Worm (Caenorhabditis elegans): ENCODE data around the gene F48E8.2.

F48E8.2 gene

ce11 chrIII:5486345-5486744, 22.2 kb downstream of the F48E8.2 start:
- no peak for TF ChIP-seq K11D2.4 (GFP tag; IDR thresholded peaks at IDR 0.05)
- TF ChIP-seq ceh-40 (GFP tag; IDR thresholded peaks at IDR 0.05): no peak
- no peak for TF ChIP-seq ets-4 (GFP tag; optimal IDR thresholded peaks at IDR 0.05)
- TF ChIP-seq zim-3 (tag; optimal IDR thresholded peaks at IDR 0.05): no peak
- TF ChIP-seq nhr-179 (tag; optimal IDR thresholded peaks at IDR 0.05): no peak
- TF ChIP-seq aptf-2 (GFP tag; conservative IDR thresholded peaks at IDR 0.05): no peak
- no peak for TF ChIP-seq madf-6 (GFP tag; IDR thresholded peaks at IDR 0.05)
- TF ChIP-seq Y53F4B.3 (GFP tag; IDR thresholded peaks at IDR 0.05): no peak
- no peak for TF ChIP-seq unc-130 (GFP tag; optimal IDR thresholded peaks at IDR 0.05)
- no peak for TF ChIP-seq D2030.7 (GFP tag; IDR thresholded peaks at IDR 0.05)
- TF ChIP-seq ztf-25 (GFP tag; IDR thresholded peaks at IDR 0.05): no peak
- no peak for TF ChIP-seq T26A5.8 (tag; optimal IDR thresholded peaks at IDR 0.05)
- TF ChIP-seq F57C9.4 (tag; optimal IDR thresholded peaks at IDR 0.05): no peak
- no peak for TF ChIP-seq T07F8.4 (tag; optimal IDR thresholded peaks at IDR 0.05)
- TF ChIP-seq ceh-100 (GFP tag; IDR thresholded peaks at IDR 0.05): no peak
- TF ChIP-seq ceh-91 (GFP tag; IDR thresholded peaks at IDR 0.05): no peak
- TF ChIP-seq attf-3 (GFP tag; conservative IDR thresholded peaks at IDR 0.05): no peak
- TF ChIP-seq nfya-1 (tag; optimal IDR thresholded peaks at IDR 0.05; ENCODE audit: borderline replicate concordance, insufficient read depth): no peak
- TF ChIP-seq let-526 (GFP tag; IDR thresholded peaks at IDR 0.05): no peak

- TF ChIP-seq F37B4.10 (GFP tag; IDR thresholded peaks at IDR 0.05) (no peak), nhr-179 (tag; optimal IDR thresholded peaks at IDR 0.05) (no peak), dox-1 (GFP tag; IDR thresholded peaks at IDR 0.05) (no peak), ztf-26 (tag; optimal IDR thresholded peaks at IDR 0.05) (no peak), snpc-1.3 (tag; optimal IDR thresholded peaks at IDR 0.05; ENCODE audit: insufficient read depth) (no peak), B0336.3 (GFP tag; IDR thresholded peaks at IDR 0.05) (no peak), nhr-120 (GFP tag; IDR thresholded peaks at IDR 0.05) (no peak), K12H6.12 (tag; optimal IDR thresholded peaks at IDR 0.05) (no peak), ceh-79 (tag; optimal IDR thresholded peaks at IDR 0.05) (no peak), ZK185.1 (tag; optimal IDR thresholded peaks at IDR 0.05; ENCODE audit: poor library complexity, severe bottlenecking) (no peak), Y79H2A.3 (GFP tag; conservative IDR thresholded peaks at IDR 0.05) (no peak), hsf-1 (GFP tag; IDR thresholded peaks at IDR 0.05) (no peak)
These were observed 23.0 kb downstream of the F48E8.2 start, which contains the start of gene osg-1 for ce11 chrIII:5487087-5487603. TSS of gene osg-1 (plus strand) at chrIII:5487553.

ce11 chrIII:5495168-5495567, 31.0 kb downstream of the F48E8.2 start, which contains the start of gene R02F2.8:
TSS of gene R02F2.8 (minus strand) at chrIII:5495268.
- TF ChIP-seq nfya-1 (tag; optimal IDR thresholded peaks at IDR 0.05; ENCODE audit: borderline replicate concordance, insufficient read depth): no peak
- TF ChIP-seq madf-8 (GFP tag; conservative IDR thresholded peaks at IDR 0.05): no peak
- no peak for TF ChIP-seq egrh-3 (GFP tag; IDR thresholded peaks at IDR 0.05)
- TF ChIP-seq ceh-58 (GFP tag; IDR thresholded peaks at IDR 0.05): no peak
- no peak for TF ChIP-seq let-607 (tag; optimal IDR thresholded peaks at IDR 0.05)
- no peak for TF ChIP-seq tbx-9 (tag; optimal IDR thresholded peaks at IDR 0.05; ENCODE audit: borderline replicate concordance)
- TF ChIP-seq ceh-91 (GFP tag; IDR thresholded peaks at IDR 0.05): no peak

ce11 chrIII:5498973-5499372, 34.8 kb downstream of the F48E8.2 start, which contains the start of gene R02F2.9:
TSS of gene R02F2.9 (plus strand) at chrIII:5499190.
- TF ChIP-seq attf-3 (GFP tag; conservative IDR thresholded peaks at IDR 0.05) (peak; percentile 95), snpc-4 (GFP tag; optimal IDR thresholded peaks at IDR 0.05) (no peak), snpc-4 (tag; optimal IDR thresholded peaks at IDR 0.05) (no peak), attf-6 (GFP tag; IDR thresholded peaks at IDR 0.05) (no peak), ekl-4 (GFP tag; IDR thresholded peaks at IDR 0.05) (no peak), ZK185.1 (tag; optimal IDR thresholded peaks at IDR 0.05; ENCODE audit: poor library complexity, severe bottlenecking) (no peak), efl-1 (GFP tag; optimal IDR thresholded peaks at IDR 0.05) (peak; percentile 44), snpc-1.1 (tag; optimal IDR thresholded peaks at IDR 0.05; ENCODE audit: insufficient read depth) (no peak), nhr-120 (GFP tag; IDR thresholded peaks at IDR 0.05) (no peak), lin-40 (tag; optimal IDR thresholded peaks at IDR 0.05) (no peak), him-1 (tag; optimal IDR thresholded peaks at IDR 0.05) (peak; percentile 27), chd-7 (tag; optimal IDR thresholded peaks at IDR 0.05) (no peak), lag-1 (GFP tag; IDR thresholded peaks at IDR 0.05) (no peak)
